Worm (Caenorhabditis elegans) whole organism, young adult: ENCODE measurements around the gene W07G4.1.

ENCODE experiments used
- B0019.2 ChIP-seq: fragments of 200-800 bp; sonication (Bioruptor generic); conservative IDR thresholded peaks from 2 replicates; pipeline ENCODE4 v1.3.6; 2022; ENCODE audit warnings: missing genetic modification reagents, missing genetic modification characterization, missing compliant biosample characterization
- B0035.1 ChIP-seq: sonication (generic microtip); optimal IDR thresholded peaks from 2 replicates; lab custom pipeline; 2016; ENCODE audit warnings: missing genetic modification characterization, mild to moderate bottlenecking, missing compliant biosample characterization, missing genotype, missing genetic modification reagents
- F33H1.4 ChIP-seq: fragments of 200-800 bp; sonication (Bioruptor generic); IDR thresholded peaks from 2 replicates; pipeline ENCODE4 v1.3.6; 2022; ENCODE audit warnings: missing genetic modification reagents, missing genetic modification characterization, missing compliant biosample characterization
- F37B4.10 ChIP-seq: fragments of 200-800 bp; sonication (Bioruptor generic); IDR thresholded peaks from 2 replicates; pipeline ENCODE4 v1.3.6; 2022; ENCODE audit warnings: missing genetic modification characterization, missing compliant biosample characterization
- K11D2.4 ChIP-seq: fragments of 200-800 bp; sonication (Bioruptor generic); IDR thresholded peaks from 2 replicates; pipeline ENCODE4 v1.3.6; 2022; ENCODE audit warnings: missing genetic modification reagents, missing genetic modification characterization, missing compliant biosample characterization
- K12H6.12 ChIP-seq: fragments of 200-800 bp; sonication (Bioruptor generic); optimal IDR thresholded peaks from 2 replicates; lab custom pipeline; 2018; ENCODE audit warnings: mild to moderate bottlenecking, missing genetic modification characterization, missing compliant biosample characterization
- Y53G8AR.9 ChIP-seq: fragments of 200-800 bp; sonication (Bioruptor generic); conservative IDR thresholded peaks from 2 replicates; pipeline ENCODE4 v1.3.6; 2022; ENCODE audit warnings: missing genetic modification reagents, missing genetic modification characterization, missing compliant biosample characterization
- Y56A3A.18 ChIP-seq: fragments of 200-800 bp; sonication (Bioruptor generic); IDR thresholded peaks from 2 replicates; pipeline ENCODE4 v1.3.6; 2022; ENCODE audit warnings: missing genetic modification reagents, missing genetic modification characterization, missing compliant biosample characterization
- ama-1 ChIP-seq, 3 experiments: fragments of 150-350 bp in 1 of 3; sonication (generic microtip) in 2 of 3; optimal IDR thresholded peaks; 2 replicates each; lab custom pipeline; 2014 to 2018; ENCODE audit warnings: missing biosample characterization in 2 of 3, missing genetic modification characterization in 2 of 3, missing genetic modification reagents in 2 of 3
- atf-7 ChIP-seq: sonication (generic microtip); optimal IDR thresholded peaks from 2 replicates; lab custom pipeline; 2017; ENCODE audit warnings: mild to moderate bottlenecking, missing genetic modification characterization, missing compliant biosample characterization
- cebp-1 ChIP-seq, 2 experiments: fragments of 200-800 bp in 1 of 2; sonication (Bioruptor generic) in 1 of 2; sonication (generic microtip) in 1 of 2; IDR thresholded peaks in 1 of 2; optimal IDR thresholded peaks in 1 of 2; 2 replicates each; pipeline versions ENCODE4 v1.3.6 to Lab custom; 2017 to 2022; ENCODE audit warnings: missing compliant biosample characterization in 2 of 2, missing genetic modification characterization in 2 of 2, mild to moderate bottlenecking in 1 of 2, missing genetic modification reagents in 1 of 2, moderate library complexity in 1 of 2
- ceh-79 ChIP-seq: sonication (generic microtip); optimal IDR thresholded peaks from 2 replicates; lab custom pipeline; 2017; ENCODE audit warnings: mild to moderate bottlenecking, missing genetic modification characterization, missing compliant biosample characterization
- ceh-91 ChIP-seq: fragments of 200-800 bp; sonication (Bioruptor generic); IDR thresholded peaks from 2 replicates; pipeline ENCODE4 v1.3.6; 2022; ENCODE audit warnings: missing genetic modification reagents, missing genetic modification characterization, missing compliant biosample characterization
- dox-1 ChIP-seq: fragments of 200-800 bp; sonication (Bioruptor generic); IDR thresholded peaks from 2 replicates; pipeline ENCODE4 v1.3.6; 2022; ENCODE audit warnings: missing genetic modification reagents, missing genetic modification characterization, missing compliant biosample characterization
- egl-18 ChIP-seq: fragments of 200-800 bp; sonication (Bioruptor generic); IDR thresholded peaks from 2 replicates; pipeline ENCODE4 v1.3.6; 2022; ENCODE audit warnings: missing genetic modification reagents, missing genetic modification characterization, missing compliant biosample characterization
- gei-17 ChIP-seq: fragments of 200-800 bp; sonication (Bioruptor generic); optimal IDR thresholded peaks from 2 replicates; lab custom pipeline; 2018; ENCODE audit warnings: mild to moderate bottlenecking, missing genetic modification characterization, missing compliant biosample characterization
- him-1 ChIP-seq: sonication (generic microtip); optimal IDR thresholded peaks from 2 replicates; lab custom pipeline; 2016; ENCODE audit warnings: missing genotype, missing genetic modification reagents, missing genetic modification characterization, missing compliant biosample characterization
- let-526 ChIP-seq: fragments of 200-800 bp; sonication (Bioruptor generic); IDR thresholded peaks from 2 replicates; pipeline ENCODE4 v1.3.6; 2022; ENCODE audit warnings: missing genetic modification reagents, missing genetic modification characterization, missing compliant biosample characterization
- let-607 ChIP-seq, 2 experiments: fragments of 200-800 bp in 1 of 2; sonication (Bioruptor generic) in 1 of 2; sonication (generic microtip) in 1 of 2; optimal IDR thresholded peaks; 2 replicates each; lab custom pipeline; 2016 to 2018; ENCODE audit warnings: mild to moderate bottlenecking in 2 of 2, missing compliant biosample characterization in 2 of 2, missing genetic modification characterization in 2 of 2, moderate library complexity in 2 of 2, missing genotype in 1 of 2
- lin-54 ChIP-seq: fragments of 200-800 bp; sonication (Bioruptor generic); optimal IDR thresholded peaks from 2 replicates; lab custom pipeline; 2018; ENCODE audit warnings: mild to moderate bottlenecking, missing genetic modification characterization, missing compliant biosample characterization
- madf-3 ChIP-seq: fragments of 200-800 bp; sonication (Bioruptor generic); IDR thresholded peaks from 2 replicates; pipeline ENCODE4 v1.3.6; 2022; ENCODE audit warnings: missing genetic modification reagents, missing genetic modification characterization, missing compliant biosample characterization
- madf-6 ChIP-seq: fragments of 200-800 bp; sonication (Bioruptor generic); IDR thresholded peaks from 2 replicates; pipeline ENCODE4 v1.3.6; 2022; ENCODE audit warnings: missing genetic modification reagents, missing genetic modification characterization, missing compliant biosample characterization
- mes-4 ChIP-seq: sonication (generic microtip); optimal IDR thresholded peaks from 2 replicates; lab custom pipeline; 2016; ENCODE audit warnings: missing genotype, missing genetic modification characterization, missing compliant biosample characterization
- mxl-1 ChIP-seq: sonication (generic microtip); optimal IDR thresholded peaks from 2 replicates; lab custom pipeline; 2016; ENCODE audit warnings: missing genetic modification characterization, missing compliant biosample characterization
- nfyb-1 ChIP-seq: fragments of 200-800 bp; sonication (Bioruptor generic); IDR thresholded peaks from 2 replicates; pipeline ENCODE4 v1.3.6; 2022; ENCODE audit warnings: missing genetic modification reagents, missing genetic modification characterization, missing compliant biosample characterization
- nhr-179 ChIP-seq: sonication (generic microtip); optimal IDR thresholded peaks from 2 replicates; lab custom pipeline; 2016; ENCODE audit warnings: mild to moderate bottlenecking, missing genetic modification characterization, missing compliant biosample characterization
- nhr-27 ChIP-seq: fragments of 200-800 bp; sonication (Bioruptor generic); optimal IDR thresholded peaks from 2 replicates; lab custom pipeline; 2018; ENCODE audit warnings: mild to moderate bottlenecking, missing genetic modification characterization, moderate library complexity, missing compliant biosample characterization
- nhr-80 ChIP-seq: sonication (generic microtip); optimal IDR thresholded peaks from 2 replicates; lab custom pipeline; 2016; ENCODE audit warnings: missing genetic modification characterization, missing compliant biosample characterization
- nhr-90 ChIP-seq: sonication (generic microtip); optimal IDR thresholded peaks from 2 replicates; lab custom pipeline; 2016; ENCODE audit warnings: missing genotype, mild to moderate bottlenecking, missing genetic modification characterization, missing compliant biosample characterization
- pbrm-1 ChIP-seq: fragments of 200-800 bp; sonication (Bioruptor generic); IDR thresholded peaks from 2 replicates; pipeline ENCODE4 v1.3.6; 2022; ENCODE audit warnings: missing genetic modification reagents, missing genetic modification characterization, missing compliant biosample characterization
- sdz-38 ChIP-seq: sonication (generic microtip); optimal IDR thresholded peaks from 2 replicates; lab custom pipeline; 2016; ENCODE audit warnings: missing genotype, missing genetic modification characterization, missing compliant biosample characterization
- snpc-1.1 ChIP-seq: sonication (generic microtip); optimal IDR thresholded peaks from 2 replicates; lab custom pipeline; 2017; ENCODE audit warnings: missing genetic modification characterization, mild to moderate bottlenecking, missing compliant biosample characterization, antibody characterized with exemption, moderate library complexity, missing genotype, missing genetic modification reagents; ENCODE audit not compliant: insufficient read depth
- tbp1 ChIP-seq: fragments of 200-800 bp; sonication (Bioruptor generic); optimal IDR thresholded peaks from 2 replicates; lab custom pipeline; 2018; ENCODE audit warnings: mild to moderate bottlenecking, missing genetic modification characterization, missing compliant biosample characterization
- tlf-1 ChIP-seq: fragments of 200-800 bp; sonication (Bioruptor generic); optimal IDR thresholded peaks from 2 replicates; lab custom pipeline; 2018; ENCODE audit warnings: mild to moderate bottlenecking, missing genetic modification characterization, missing compliant biosample characterization
- unc-130 ChIP-seq: sonication (generic microtip); optimal IDR thresholded peaks from 2 replicates; lab custom pipeline; 2016; ENCODE audit warnings: missing genetic modification reagents, missing genetic modification characterization, missing compliant biosample characterization
- unc-62 ChIP-seq: fragments of 150-350 bp; optimal IDR thresholded peaks from 2 replicates; lab custom pipeline; 2014; ENCODE audit warnings: missing biosample characterization, missing genetic modification reagents, missing genetic modification characterization
- ztf-18 ChIP-seq: sonication (generic microtip); optimal IDR thresholded peaks from 2 replicates; lab custom pipeline; 2016; ENCODE audit warnings: missing genotype, mild to moderate bottlenecking, missing genetic modification characterization, missing compliant biosample characterization
- ztf-22 ChIP-seq: fragments of 200-800 bp; sonication (Bioruptor generic); optimal IDR thresholded peaks from 2 replicates; lab custom pipeline; 2018; ENCODE audit warnings: mild to moderate bottlenecking, missing genetic modification characterization, moderate library complexity, missing compliant biosample characterization

Gene W07G4.1

ce11 chrV:13045017-13045416 is 11.7 kb downstream of the W07G4.1 start:
- no peak for TF ChIP-seq ceh-91 (GFP tag; lab: Robert Waterston, UW)
- TF ChIP-seq him-1 (tag; lab: Kevin White, UChicago), result no peak

- TF ChIP-seq gei-17 (GFP tag; lab: Kevin White, UChicago) (no peak), F33H1.4 (no peak), madf-3 (GFP tag; lab: Robert Waterston, UW) (peak; percentile 58; the same call in 1 of the 2 replicates), B0019.2 (GFP tag; lab: Robert Waterston, UW) (no peak), atf-7 (tag; lab: Kevin White, UChicago) (no peak), ztf-18 (tag; lab: Kevin White, UChicago) (no peak), nhr-27 (tag; lab: Kevin White, UChicago) (no peak), K12H6.12 (tag; lab: Kevin White, UChicago) (no peak), mes-4 (tag; lab: Kevin White, UChicago) (no peak), Y53G8AR.9 (peak; percentile 70), nhr-90 (tag; lab: Kevin White, UChicago) (peak; percentile 46), ama-1 (optimal IDR thresholded peaks at IDR 0.05; lab: Kevin White, UChicago) (no peak), ama-1 (GFP tag; optimal IDR thresholded peaks at IDR 0.05; lab: Kevin White, UChicago) (no peak), cebp-1 (GFP tag; IDR thresholded peaks at IDR 0.05; lab: Robert Waterston, UW) (no peak), cebp-1 (tag; optimal IDR thresholded peaks at IDR 0.05; lab: Kevin White, UChicago) (peak; percentile 5), F37B4.10 (GFP tag; lab: Robert Waterston, UW) (no peak), let-526 (GFP tag; lab: Robert Waterston, UW) (0 out of 2 replicates have a peak, but pooled peaks have one; percentile 22), nhr-80 (tag; lab: Kevin White, UChicago) (peak; percentile 85), egl-18 (no peak), nhr-179 (tag; lab: Kevin White, UChicago) (no peak), pbrm-1 (GFP tag; lab: Robert Waterston, UW) (no peak), B0035.1 (tag; lab: Kevin White, UChicago) (peak; percentile 44), nfyb-1 (GFP tag; lab: Robert Waterston, UW) (0 out of 2 replicates have a peak, but pooled peaks have one; percentile 14), madf-6 (GFP tag; lab: Robert Waterston, UW) (peak; percentile 44; the same call in 1 of the 2 replicates), ceh-79 (tag; lab: Kevin White, UChicago) (no peak), mxl-1 (tag; lab: Kevin White, UChicago) (no peak), tlf-1 (GFP tag; lab: Kevin White, UChicago) (no peak), unc-130 (no peak), sdz-38 (tag; lab: Kevin White, UChicago) (no peak), let-607 (tag; optimal IDR thresholded peaks at IDR 0.05; lab: Kevin White, UChicago) (peak in 1 of 2 experiments; percentile 7), unc-62 (no peak), dox-1 (GFP tag; lab: Robert Waterston, UW) (0 out of 2 replicates have a peak, but pooled peaks have one; percentile 15), K11D2.4 (no peak), tbp1 (GFP tag; lab: Kevin White, UChicago) (peak; percentile 33), ztf-22 (GFP tag; lab: Kevin White, UChicago) (no peak), Y56A3A.18 (GFP tag; lab: Robert Waterston, UW) (peak; percentile 54; the same call in 1 of the 2 replicates), lin-54 (GFP tag; lab: Kevin White, UChicago) (peak; percentile 24), snpc-1.1 (tag; lab: Kevin White, UChicago) (no peak)
Measured at ce11 chrV:13046125-13047123, 13.1 kb downstream of the W07G4.1 start.
